Worm (Caenorhabditis elegans): Measurements from ENCODE around the gene tmbi-4.

ce11 chrX:9208933-9209332 lies 58.4 kb downstream of the tmbi-4 start:
- TF ChIP-seq flt-1 (GFP tag; IDR thresholded peaks at IDR 0.05): no peak
- TF ChIP-seq klf-2 (GFP tag; conservative IDR thresholded peaks at IDR 0.05): no peak
- TF ChIP-seq med-1 (GFP tag; optimal IDR thresholded peaks at IDR 0.05; ENCODE audit: insufficient read depth): no peak
- TF ChIP-seq tab-1 (GFP tag; IDR thresholded peaks at IDR 0.05): no peak
- TF ChIP-seq ztf-29 (GFP tag; IDR thresholded peaks at IDR 0.05): no peak
- TF ChIP-seq T22C8.4 (GFP tag; IDR thresholded peaks at IDR 0.05): no peak
- no peak for TF ChIP-seq cog-1 (tag; optimal IDR thresholded peaks at IDR 0.05)

Measured in whole organism, midembryonic.